Fruit fly (Drosophila melanogaster) whole organism, adult: ENCODE measurements around the gene Atxn7.

ENCODE experiments used
- CG11617 ChIP-seq: fragments of 200-800 bp; sonication (Bioruptor generic); optimal IDR thresholded peaks from 2 replicates; lab custom pipeline; 2017; ENCODE audit warnings: mild to moderate bottlenecking, missing biosample characterization, missing genetic modification reagents, missing genetic modification characterization
- Clk ChIP-seq: fragments of 200-800 bp; sonication (Bioruptor generic); optimal IDR thresholded peaks from 2 replicates; lab custom pipeline; 2017; ENCODE audit warnings: missing biosample characterization, missing genetic modification characterization
- Mnt ChIP-seq: fragments of 200-800 bp; sonication (Bioruptor generic); optimal IDR thresholded peaks from 2 replicates; lab custom pipeline; 2016; ENCODE audit warnings: missing biosample characterization, mild to moderate bottlenecking, missing genetic modification characterization
- bab1 ChIP-seq: fragments of 200-800 bp; sonication (Bioruptor generic); optimal IDR thresholded peaks from 3 replicates; lab custom pipeline; 2019; ENCODE audit warnings: missing biosample characterization, mild to moderate bottlenecking, missing genetic modification characterization, moderate library complexity
- kay ChIP-seq: fragments of 200-800 bp; sonication (Bioruptor generic); peaks from one replicate; lab custom pipeline; 2016; ENCODE audit warnings: missing biosample characterization, missing genetic modification characterization, borderline replicate concordance
- toe ChIP-seq: fragments of 200-800 bp; sonication (Bioruptor generic); optimal IDR thresholded peaks from 2 replicates; lab custom pipeline; 2016; ENCODE audit warnings: missing biosample characterization, missing genetic modification characterization

Gene Atxn7

dm6 chr2L:2429588-2429987, 53.9 kb downstream of the Atxn7 start:
- TF ChIP-seq CG11617 (GFP tag; lab: Kevin White, UChicago) (no peak), toe (GFP tag; lab: Kevin White, UChicago) (no peak), kay (GFP tag; lab: Kevin White, UChicago) (peak; percentile 52), Mnt (GFP tag; lab: Kevin White, UChicago) (no peak), bab1 (GFP tag; lab: Kevin White, UChicago) (no peak), Clk (GFP tag; lab: Kevin White, UChicago) (no peak)
